Worm (Caenorhabditis elegans): ENCODE results near the gene ZK546.19.

DNA sequence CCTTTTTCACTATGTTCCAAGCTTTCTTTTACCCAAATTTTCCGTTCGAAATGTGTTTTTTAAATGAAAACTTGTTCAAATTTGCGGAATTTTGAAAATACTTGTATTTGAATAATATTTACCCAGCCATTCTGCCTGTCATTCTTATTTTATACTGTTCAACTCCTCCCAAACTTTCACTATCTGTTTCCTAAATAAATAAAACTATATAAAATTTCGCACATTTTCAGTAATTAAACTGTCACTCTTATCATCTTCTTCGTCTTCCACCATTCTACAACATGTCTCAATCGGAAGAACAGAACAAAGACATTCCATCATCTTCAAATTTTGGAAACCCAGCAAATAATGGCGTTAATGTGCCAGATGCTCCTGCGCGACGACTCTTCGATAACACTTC lies 36.7 kb upstream of the ZK546.19 start, which contains the start of gene btbd-10:
- TF ChIP-seq fos-1 (tag; optimal IDR thresholded peaks at IDR 0.05) = no peak
- TF ChIP-seq lsy-2 (tag; optimal IDR thresholded peaks at IDR 0.05) = no peak
- no peak for TF ChIP-seq skn-1 (tag; optimal IDR thresholded peaks at IDR 0.05)
- no peak for TF ChIP-seq elt-1 (tag; optimal IDR thresholded peaks at IDR 0.05)

All from whole organism, L2 larva.